Fruit fly (Drosophila melanogaster) whole organism, embryonic: ENCODE data around the gene CG34039.

ENCODE experiments used
- Adf1 ChIP-seq: fragments of 200-800 bp; sonication (Bioruptor generic); IDR thresholded peaks from 2 replicates; pipeline ENCODE4 v1.3.6; 2022; ENCODE audit warnings: missing biosample characterization, missing genetic modification characterization
- Atf6 ChIP-seq: fragments of 200-800 bp; sonication (Bioruptor generic); IDR thresholded peaks from 2 replicates; pipeline ENCODE4 v1.3.6; 2022; ENCODE audit warnings: missing biosample characterization, missing genetic modification characterization
- CG10366 ChIP-seq: fragments of 200-800 bp; sonication (Bioruptor generic); IDR thresholded peaks from 2 replicates; pipeline ENCODE4 v1.3.6; 2022; ENCODE audit warnings: missing biosample characterization, missing genetic modification characterization
- CG10543 ChIP-seq: fragments of 200-800 bp; sonication (Bioruptor generic); optimal IDR thresholded peaks from 3 replicates; lab custom pipeline; 2017; ENCODE audit warnings: missing biosample characterization, mild to moderate bottlenecking, missing genetic modification characterization, moderate library complexity
- CG12071 ChIP-seq: fragments of 200-800 bp; sonication (Bioruptor generic); optimal IDR thresholded peaks from 3 replicates; lab custom pipeline; 2018; ENCODE audit warnings: missing biosample characterization, mild to moderate bottlenecking, missing genetic modification characterization
- CG1233 ChIP-seq: fragments of 200-800 bp; sonication (Bioruptor generic); optimal IDR thresholded peaks from 4 replicates; lab custom pipeline; 2018; ENCODE audit warnings: missing biosample characterization, mild to moderate bottlenecking, missing genetic modification characterization
- CG12659 ChIP-seq: fragments of 200-800 bp; sonication (Bioruptor generic); optimal IDR thresholded peaks from 3 replicates; lab custom pipeline; 2017; ENCODE audit warnings: mild to moderate bottlenecking, missing biosample characterization, missing genetic modification reagents, missing genetic modification characterization
- CG1602 ChIP-seq: fragments of 200-800 bp; sonication (Bioruptor generic); optimal IDR thresholded peaks from 3 replicates; lab custom pipeline; 2016; ENCODE audit warnings: missing biosample characterization, missing genetic modification characterization
- CG34376 ChIP-seq: fragments of 200-800 bp; sonication (Bioruptor generic); optimal IDR thresholded peaks from 2 replicates; lab custom pipeline; 2018; ENCODE audit warnings: missing biosample characterization, mild to moderate bottlenecking, missing genetic modification characterization
- CG3838 ChIP-seq: fragments of 200-800 bp; sonication (Bioruptor generic); optimal IDR thresholded peaks from 3 replicates; lab custom pipeline; 2016; ENCODE audit warnings: missing biosample characterization, missing genetic modification characterization
- CG6854 ChIP-seq: fragments of 200-800 bp; sonication (Bioruptor generic); optimal IDR thresholded peaks from 3 replicates; lab custom pipeline; 2017; ENCODE audit warnings: missing biosample characterization, mild to moderate bottlenecking, missing genetic modification characterization
- CG7556 ChIP-seq: fragments of 200-800 bp; sonication (Bioruptor generic); optimal IDR thresholded peaks from 2 replicates; lab custom pipeline; 2017; ENCODE audit warnings: missing biosample characterization, mild to moderate bottlenecking, missing genetic modification characterization
- CG7987 ChIP-seq: fragments of 200-800 bp; sonication (Bioruptor generic); optimal IDR thresholded peaks from 2 replicates; lab custom pipeline; 2018; ENCODE audit warnings: missing biosample characterization, mild to moderate bottlenecking, missing genetic modification characterization, moderate library complexity
- CG8359 ChIP-seq: fragments of 200-800 bp; sonication (Bioruptor generic); optimal IDR thresholded peaks from 2 replicates; lab custom pipeline; 2017; ENCODE audit warnings: missing biosample characterization, mild to moderate bottlenecking, missing genetic modification characterization, borderline replicate concordance
- CG9727 ChIP-seq: fragments of 200-800 bp; sonication (Bioruptor generic); optimal IDR thresholded peaks from 3 replicates; lab custom pipeline; 2017; ENCODE audit warnings: missing biosample characterization, mild to moderate bottlenecking, missing genetic modification characterization
- D ChIP-seq, 2 experiments: fragments of 200-800 bp in 1 of 2; fragments of >200 bp in 1 of 2; sonication (Bioruptor generic) in 1 of 2; optimal IDR thresholded peaks; 2 replicates in 1 of 2; 3 replicates in 1 of 2; lab custom pipeline; 2017; ENCODE audit warnings: mild to moderate bottlenecking in 1 of 2, missing biosample characterization in 1 of 2, missing genetic modification characterization in 1 of 2, missing genetic modification reagents in 1 of 2
- D19A ChIP-seq: fragments of 200-800 bp; optimal IDR thresholded peaks from 3 replicates; lab custom pipeline; 2019; ENCODE audit warnings: missing biosample characterization, mild to moderate bottlenecking, missing genetic modification characterization, moderate library complexity
- Drgx ChIP-seq: fragments of 200-800 bp; sonication (Bioruptor generic); IDR thresholded peaks from 2 replicates; pipeline ENCODE4 v1.3.6; 2022; ENCODE audit warnings: missing biosample characterization, missing genetic modification characterization
- E2f2 ChIP-seq: fragments of 200-800 bp; sonication (Bioruptor generic); IDR thresholded peaks from 2 replicates; pipeline ENCODE4 v1.3.6; 2022; ENCODE audit warnings: missing biosample characterization, missing genetic modification characterization
- ERR ChIP-seq: fragments of 200-800 bp; sonication (Bioruptor generic); optimal IDR thresholded peaks from 2 replicates; lab custom pipeline; 2016; ENCODE audit warnings: missing biosample characterization, missing genetic modification characterization
- HLH3B ChIP-seq: fragments of 200-800 bp; sonication (Bioruptor generic); IDR thresholded peaks from 2 replicates; pipeline ENCODE4 v1.3.6; 2022; ENCODE audit warnings: missing biosample characterization, missing genetic modification characterization
- HmgZ ChIP-seq: fragments of 200-800 bp; sonication (Bioruptor generic); optimal IDR thresholded peaks from 2 replicates; lab custom pipeline; 2018; ENCODE audit warnings: missing biosample characterization, mild to moderate bottlenecking, missing genetic modification characterization
- Hr78 ChIP-seq, 2 experiments: fragments of 200-800 bp in 1 of 2; fragments of >200 bp in 1 of 2; sonication (Bioruptor generic) in 1 of 2; optimal IDR thresholded peaks; 2 replicates each; lab custom pipeline; 2017 to 2019; ENCODE audit warnings: missing biosample characterization in 2 of 2, missing genetic modification characterization in 2 of 2, mild to moderate bottlenecking in 1 of 2, moderate library complexity in 1 of 2
- Nf-YA ChIP-seq: fragments of 200-800 bp; sonication (Bioruptor generic); IDR thresholded peaks from 2 replicates; pipeline ENCODE4 v1.3.6; 2022; ENCODE audit warnings: missing biosample characterization, missing genetic modification characterization
- Opbp ChIP-seq: fragments of 200-800 bp; sonication (Bioruptor generic); IDR thresholded peaks from 3 replicates; pipeline ENCODE4 v1.3.6; 2022; ENCODE audit warnings: missing biosample characterization, missing genetic modification characterization; ENCODE audit not compliant: partially characterized antibody
- Sin3A ChIP-seq: fragments of >200 bp; optimal IDR thresholded peaks from 2 replicates; lab custom pipeline; 2018
- Ssrp ChIP-seq: fragments of 200-800 bp; sonication (Bioruptor generic); optimal IDR thresholded peaks from 2 replicates; lab custom pipeline; 2018; ENCODE audit warnings: missing biosample characterization, mild to moderate bottlenecking, missing genetic modification characterization, moderate library complexity
- az2 ChIP-seq: fragments of 200-800 bp; sonication (Bioruptor generic); optimal IDR thresholded peaks from 3 replicates; lab custom pipeline; 2016; ENCODE audit warnings: missing biosample characterization, missing genetic modification characterization
- cwo ChIP-seq: fragments of 200-800 bp; sonication (Bioruptor generic); optimal IDR thresholded peaks from 3 replicates; lab custom pipeline; 2017; ENCODE audit warnings: missing biosample characterization, missing genetic modification characterization, mild to moderate bottlenecking, moderate library complexity, missing genetic modification reagents
- disco-r ChIP-seq: fragments of 200-800 bp; sonication (Bioruptor generic); optimal IDR thresholded peaks from 2 replicates; lab custom pipeline; 2016; ENCODE audit warnings: missing biosample characterization, missing genetic modification characterization
- eve ChIP-seq, 2 experiments: fragments of >200 bp; optimal IDR thresholded peaks; 2 replicates each; lab custom pipeline; 2017; ENCODE audit warnings: missing biosample characterization in 2 of 2, missing genetic modification characterization in 2 of 2
- exex ChIP-seq: fragments of 200-800 bp; sonication (Bioruptor generic); optimal IDR thresholded peaks from 4 replicates; lab custom pipeline; 2018; ENCODE audit warnings: missing biosample characterization, mild to moderate bottlenecking, missing genetic modification characterization, moderate library complexity
- gce ChIP-seq: fragments of 200-800 bp; sonication (Bioruptor generic); IDR thresholded peaks from 3 replicates; pipeline ENCODE4 v1.3.6; 2022; ENCODE audit warnings: missing biosample characterization, missing genetic modification characterization
- gsb-n ChIP-seq: fragments of 200-800 bp; sonication (Bioruptor generic); optimal IDR thresholded peaks from 3 replicates; lab custom pipeline; 2018; ENCODE audit warnings: missing biosample characterization, mild to moderate bottlenecking, missing genetic modification characterization
- kay ChIP-seq: fragments of 200-800 bp; sonication (Bioruptor generic); optimal IDR thresholded peaks from 2 replicates; lab custom pipeline; 2016; ENCODE audit warnings: missing biosample characterization, missing genetic modification characterization
- kni ChIP-seq: fragments of 200-800 bp; sonication (Bioruptor generic); optimal IDR thresholded peaks from 3 replicates; lab custom pipeline; 2017; ENCODE audit warnings: mild to moderate bottlenecking, missing biosample characterization, missing genetic modification reagents, missing genetic modification characterization
- lab ChIP-seq: fragments of 200-800 bp; sonication (Bioruptor generic); optimal IDR thresholded peaks from 3 replicates; lab custom pipeline; 2017; ENCODE audit warnings: missing biosample characterization, missing genetic modification characterization, mild to moderate bottlenecking, moderate library complexity, missing genetic modification reagents
- luna ChIP-seq: fragments of 200-800 bp; sonication (Bioruptor generic); optimal IDR thresholded peaks from 2 replicates; lab custom pipeline; 2016; ENCODE audit warnings: missing biosample characterization, missing genetic modification characterization
- nom ChIP-seq: fragments of 200-800 bp; sonication (Bioruptor generic); optimal IDR thresholded peaks from 2 replicates; lab custom pipeline; 2017; ENCODE audit warnings: missing biosample characterization, missing genetic modification characterization, mild to moderate bottlenecking, moderate library complexity, missing genetic modification reagents
- shn ChIP-seq: fragments of 200-800 bp; sonication (Bioruptor generic); optimal IDR thresholded peaks from 3 replicates; lab custom pipeline; 2016; ENCODE audit warnings: missing biosample characterization, missing genetic modification characterization
- sisA ChIP-seq: fragments of 200-800 bp; sonication (Bioruptor generic); IDR thresholded peaks from 2 replicates; pipeline ENCODE4 v1.3.6; 2022; ENCODE audit warnings: missing biosample characterization, missing genetic modification characterization
- sug ChIP-seq: fragments of 200-800 bp; optimal IDR thresholded peaks from 2 replicates; lab custom pipeline; 2019; ENCODE audit warnings: missing biosample characterization, mild to moderate bottlenecking, missing genetic modification characterization, moderate library complexity
- unpg ChIP-seq: fragments of 200-800 bp; sonication (Bioruptor generic); optimal IDR thresholded peaks from 3 replicates; lab custom pipeline; 2018; ENCODE audit warnings: missing biosample characterization, mild to moderate bottlenecking, missing genetic modification characterization, moderate library complexity
- usp ChIP-seq: fragments of >200 bp; optimal IDR thresholded peaks from 2 replicates; lab custom pipeline; 2017; ENCODE audit warnings: missing biosample characterization, missing genetic modification characterization
- vvl ChIP-seq: fragments of 200-800 bp; sonication (Bioruptor generic); IDR thresholded peaks from 2 replicates; pipeline ENCODE4 v1.3.6; 2022; ENCODE audit warnings: missing biosample characterization, missing genetic modification characterization
- zen2 ChIP-seq: fragments of 200-800 bp; sonication (Bioruptor generic); IDR thresholded peaks from 3 replicates; pipeline ENCODE4 v1.3.6; 2022; ENCODE audit warnings: missing biosample characterization, missing genetic modification characterization; ENCODE audit not compliant: partially characterized antibody

Gene CG34039

dm6 chr3L:14546918-14547533, 12.8 kb upstream of the CG34039 start (continued):
- no peak for TF ChIP-seq gce (GFP tag; lab: Robert Waterston, UW)
- TF ChIP-seq CG10543 (GFP tag; lab: Kevin White, UChicago), result peak; percentile 22
- no peak for TF ChIP-seq E2f2 (GFP tag; lab: Robert Waterston, UW)
- no peak for TF ChIP-seq CG7556 (GFP tag; lab: Kevin White, UChicago)
- TF ChIP-seq unpg, result no peak
- TF ChIP-seq Adf1, result no peak
- no peak for TF ChIP-seq CG10366 (GFP tag; lab: Robert Waterston, UW)
- TF ChIP-seq HLH3B (GFP tag; lab: Robert Waterston, UW), result no peak
- TF ChIP-seq CG7987 (GFP tag; lab: Kevin White, UChicago), result peak; percentile 23
- no peak for TF ChIP-seq shn (GFP tag; lab: Kevin White, UChicago)
- no peak for TF ChIP-seq CG6854 (GFP tag; lab: Kevin White, UChicago)
- TF ChIP-seq Sin3A (lab: Kevin White, UChicago), result no peak
- TF ChIP-seq CG12659 (GFP tag; lab: Kevin White, UChicago), result no peak
- TF ChIP-seq CG1233, result no peak
- peak; percentile 54 for TF ChIP-seq exex (tag; lab: Kevin White, UChicago)
- TF ChIP-seq kni (GFP tag; lab: Kevin White, UChicago), result peak; percentile 28

- TF ChIP-seq Drgx (no peak), CG9727 (GFP tag; lab: Kevin White, UChicago) (no peak), D (optimal IDR thresholded peaks at IDR 0.05; lab: Kevin White, UChicago) (no peak), D (GFP tag; optimal IDR thresholded peaks at IDR 0.05; lab: Kevin White, UChicago) (no peak), zen2 (GFP tag; lab: Robert Waterston, UW) (no peak), az2 (GFP tag; lab: Kevin White, UChicago) (no peak), disco-r (GFP tag; lab: Kevin White, UChicago) (no peak), CG12071 (GFP tag; lab: Kevin White, UChicago) (no peak), Opbp (no peak), CG34376 (peak; percentile 70), CG3838 (no peak), usp (no peak), Atf6 (GFP tag; lab: Robert Waterston, UW) (0 out of 2 replicates have a peak, but pooled peaks have one; percentile 27), kay (peak; percentile 2), Nf-YA (no peak), CG1602 (GFP tag; lab: Kevin White, UChicago) (no peak), ERR (GFP tag; lab: Kevin White, UChicago) (no peak), gsb-n (no peak), sug (tag; lab: Kevin White, UChicago) (peak; percentile 89), Ssrp (tag; lab: Kevin White, UChicago) (no peak), kni (GFP tag; lab: Kevin White, UChicago) (peak; percentile 27), vvl (GFP tag; lab: Robert Waterston, UW) (0 out of 2 replicates have a peak, but pooled peaks have one; percentile 9), sisA (no peak), eve (GFP tag; optimal IDR thresholded peaks at IDR 0.05; lab: Kevin White, UChicago) (peak in 1 of 2 experiments; percentile 49), CG8359 (GFP tag; lab: Kevin White, UChicago) (no peak), luna (GFP tag; lab: Kevin White, UChicago) (no peak), HmgZ (tag; lab: Kevin White, UChicago) (no peak), nom (GFP tag; lab: Kevin White, UChicago) (no peak), cwo (GFP tag; lab: Kevin White, UChicago) (peak; percentile 97), Hr78 (GFP tag; optimal IDR thresholded peaks at IDR 0.05; lab: Kevin White, UChicago) (peak in 1 of 2 experiments; percentile 1), lab (peak; percentile 21), D19A (tag; lab: Kevin White, UChicago) (no peak), CG7987 (GFP tag; lab: Kevin White, UChicago) (peak; percentile 45)
These were observed 11.7 kb upstream of the CG34039 start for dm6 chr3L:14547811-14548765.
